Fruit fly (Drosophila melanogaster) whole organism, embryonic: ENCODE measurements around the gene CG9328.

Experiments used
- B-H2 ChIP-seq: fragments of 200-800 bp; sonication (Bioruptor generic); optimal IDR thresholded peaks from 2 replicates; lab custom pipeline; 2018; ENCODE audit warnings: missing biosample characterization, mild to moderate bottlenecking, missing genetic modification characterization
- CG10366 ChIP-seq: fragments of 200-800 bp; sonication (Bioruptor generic); IDR thresholded peaks from 2 replicates; pipeline ENCODE4 v1.3.6; 2022; ENCODE audit warnings: missing biosample characterization, missing genetic modification characterization
- CG13424 ChIP-seq: fragments of 200-800 bp; sonication (Bioruptor generic); optimal IDR thresholded peaks from 2 replicates; lab custom pipeline; 2019; ENCODE audit warnings: missing biosample characterization, mild to moderate bottlenecking, missing genetic modification characterization, moderate library complexity
- CG1529 ChIP-seq: fragments of 200-800 bp; sonication (Bioruptor generic); optimal IDR thresholded peaks from 3 replicates; lab custom pipeline; 2018; ENCODE audit warnings: missing biosample characterization, missing genetic modification characterization
- CG30020 ChIP-seq: fragments of 200-800 bp; optimal IDR thresholded peaks from 2 replicates; lab custom pipeline; 2019; ENCODE audit warnings: missing biosample characterization, mild to moderate bottlenecking, missing genetic modification characterization, moderate library complexity
- CG32767 ChIP-seq: fragments of 200-800 bp; sonication (Bioruptor generic); IDR thresholded peaks from 2 replicates; pipeline ENCODE4 v1.3.6; 2022; ENCODE audit warnings: missing biosample characterization, missing genetic modification characterization
- CG34376 ChIP-seq: fragments of 200-800 bp; sonication (Bioruptor generic); optimal IDR thresholded peaks from 2 replicates; lab custom pipeline; 2018; ENCODE audit warnings: missing biosample characterization, mild to moderate bottlenecking, missing genetic modification characterization
- CG42726 ChIP-seq: fragments of 200-800 bp; sonication (Bioruptor generic); IDR thresholded peaks from 2 replicates; pipeline ENCODE4 v1.3.6; 2022; ENCODE audit warnings: missing biosample characterization, missing genetic modification characterization; ENCODE audit not compliant: partially characterized antibody
- CG4282 ChIP-seq: fragments of 200-800 bp; sonication (Bioruptor generic); optimal IDR thresholded peaks from 2 replicates; lab custom pipeline; 2016; ENCODE audit warnings: missing biosample characterization, missing genetic modification characterization
- CG6175 ChIP-seq: fragments of 200-800 bp; sonication (Bioruptor generic); IDR thresholded peaks from 3 replicates; pipeline ENCODE4 v1.3.6; 2022; ENCODE audit warnings: missing biosample characterization, missing genetic modification characterization
- CG7556 ChIP-seq: fragments of 200-800 bp; sonication (Bioruptor generic); optimal IDR thresholded peaks from 2 replicates; lab custom pipeline; 2017; ENCODE audit warnings: missing biosample characterization, mild to moderate bottlenecking, missing genetic modification characterization
- CG7839 ChIP-seq: fragments of 200-800 bp; sonication (Bioruptor generic); optimal IDR thresholded peaks from 3 replicates; lab custom pipeline; 2018; ENCODE audit warnings: missing biosample characterization, mild to moderate bottlenecking, missing genetic modification characterization, moderate library complexity
- CTCF ChIP-seq: fragments of 200-800 bp; sonication (Bioruptor generic); optimal IDR thresholded peaks from 2 replicates; lab custom pipeline; 2017; ENCODE audit warnings: missing biosample characterization, mild to moderate bottlenecking, missing genetic modification characterization, moderate library complexity
- CoRest ChIP-seq: fragments of 200-800 bp; sonication (Bioruptor generic); optimal IDR thresholded peaks from 3 replicates; lab custom pipeline; 2018; ENCODE audit warnings: missing biosample characterization, mild to moderate bottlenecking, missing genetic modification characterization, moderate library complexity
- Deaf1 ChIP-seq: fragments of 200-800 bp; optimal IDR thresholded peaks from 3 replicates; lab custom pipeline; 2019; ENCODE audit warnings: missing biosample characterization, mild to moderate bottlenecking, missing genetic modification characterization, moderate library complexity
- Doc2 ChIP-seq: fragments of 200-800 bp; sonication (Bioruptor generic); IDR thresholded peaks from 2 replicates; pipeline ENCODE4 v1.3.6; 2022; ENCODE audit warnings: missing biosample characterization, missing genetic modification characterization
- Fer2 ChIP-seq: fragments of 200-800 bp; sonication (Bioruptor generic); optimal IDR thresholded peaks from 2 replicates; lab custom pipeline; 2018; ENCODE audit warnings: missing biosample characterization, mild to moderate bottlenecking, missing genetic modification characterization, moderate library complexity
- GATAe ChIP-seq: fragments of 200-800 bp; sonication (Bioruptor generic); conservative IDR thresholded peaks from 2 replicates; pipeline ENCODE4 v1.3.6; 2022; ENCODE audit warnings: missing biosample characterization, missing genetic modification characterization
- Max ChIP-seq: fragments of 200-800 bp; sonication (Bioruptor generic); optimal IDR thresholded peaks from 2 replicates; lab custom pipeline; 2016; ENCODE audit warnings: missing biosample characterization, mild to moderate bottlenecking, missing genetic modification characterization
- NFAT ChIP-seq: fragments of 200-800 bp; sonication (Bioruptor generic); IDR thresholded peaks from 2 replicates; pipeline ENCODE4 v1.3.6; 2022; ENCODE audit warnings: missing biosample characterization, missing genetic modification characterization
- Nf-YA ChIP-seq: fragments of 200-800 bp; sonication (Bioruptor generic); IDR thresholded peaks from 2 replicates; pipeline ENCODE4 v1.3.6; 2022; ENCODE audit warnings: missing biosample characterization, missing genetic modification characterization
- Side ChIP-seq: fragments of 200-800 bp; sonication (Bioruptor generic); optimal IDR thresholded peaks from 2 replicates; lab custom pipeline; 2016; ENCODE audit warnings: missing biosample characterization, missing genetic modification characterization
- Sox100B ChIP-seq: fragments of 200-800 bp; sonication (Bioruptor generic); optimal IDR thresholded peaks from 3 replicates; lab custom pipeline; 2018; ENCODE audit warnings: missing biosample characterization, mild to moderate bottlenecking, missing genetic modification characterization
- Xbp1 ChIP-seq: fragments of 200-800 bp; sonication (Bioruptor generic); optimal IDR thresholded peaks from 3 replicates; lab custom pipeline; 2016; ENCODE audit warnings: missing biosample characterization, mild to moderate bottlenecking, missing genetic modification characterization
- bbx ChIP-seq: fragments of 200-800 bp; sonication (Bioruptor generic); IDR thresholded peaks from 2 replicates; pipeline ENCODE4 v1.3.6; 2022; ENCODE audit warnings: missing biosample characterization, missing genetic modification characterization; ENCODE audit not compliant: partially characterized antibody
- bowl ChIP-seq: fragments of 200-800 bp; sonication (Bioruptor generic); IDR thresholded peaks from 2 replicates; pipeline ENCODE4 v1.3.6; 2022; ENCODE audit warnings: missing biosample characterization, missing genetic modification characterization
- cato ChIP-seq: fragments of 200-800 bp; sonication (Bioruptor generic); optimal IDR thresholded peaks from 2 replicates; lab custom pipeline; 2016; ENCODE audit warnings: missing biosample characterization, missing genetic modification characterization, borderline replicate concordance
- chinmo ChIP-seq: fragments of 200-800 bp; sonication (Bioruptor generic); IDR thresholded peaks from 4 replicates; pipeline ENCODE4 v1.3.6; 2022; ENCODE audit warnings: missing biosample characterization, missing genetic modification characterization; ENCODE audit not compliant: partially characterized antibody
- ci ChIP-seq: fragments of 200-800 bp; sonication (Bioruptor generic); IDR thresholded peaks from 3 replicates; pipeline ENCODE4 v1.3.6; 2022; ENCODE audit warnings: missing biosample characterization, missing genetic modification characterization
- corto ChIP-seq: fragments of 200-800 bp; sonication (Bioruptor generic); optimal IDR thresholded peaks from 2 replicates; lab custom pipeline; 2016; ENCODE audit warnings: missing biosample characterization, mild to moderate bottlenecking, missing genetic modification characterization, moderate library complexity
- dmrt99B ChIP-seq: fragments of 200-800 bp; sonication (Bioruptor generic); optimal IDR thresholded peaks from 2 replicates; lab custom pipeline; 2018; ENCODE audit warnings: missing biosample characterization, mild to moderate bottlenecking, missing genetic modification characterization, moderate library complexity
- gsb-n ChIP-seq: fragments of 200-800 bp; sonication (Bioruptor generic); optimal IDR thresholded peaks from 3 replicates; lab custom pipeline; 2018; ENCODE audit warnings: missing biosample characterization, mild to moderate bottlenecking, missing genetic modification characterization
- gt ChIP-seq: fragments of 200-800 bp; sonication (Bioruptor generic); IDR thresholded peaks from 2 replicates; pipeline ENCODE4 v1.3.6; 2022; ENCODE audit warnings: missing biosample characterization, missing genetic modification characterization
- hth ChIP-seq: fragments of >200 bp; optimal IDR thresholded peaks from 2 replicates; lab custom pipeline; 2017; ENCODE audit warnings: inconsistent platforms
- lov ChIP-seq, 2 experiments: fragments of 200-800 bp in 1 of 2; fragments of >200 bp in 1 of 2; sonication (Bioruptor generic) in 1 of 2; IDR thresholded peaks in 1 of 2; optimal IDR thresholded peaks in 1 of 2; 2 replicates in 1 of 2; 3 replicates in 1 of 2; pipeline versions ENCODE4 v1.3.6 to Lab custom; 2017 to 2022; ENCODE audit warnings: missing biosample characterization in 1 of 2, missing genetic modification characterization in 1 of 2
- nerfin-1 ChIP-seq: fragments of 200-800 bp; sonication (Bioruptor generic); optimal IDR thresholded peaks from 3 replicates; lab custom pipeline; 2019; ENCODE audit warnings: missing biosample characterization, mild to moderate bottlenecking, missing genetic modification characterization, moderate library complexity
- nom ChIP-seq: fragments of 200-800 bp; sonication (Bioruptor generic); optimal IDR thresholded peaks from 2 replicates; lab custom pipeline; 2017; ENCODE audit warnings: missing biosample characterization, missing genetic modification characterization, mild to moderate bottlenecking, moderate library complexity, missing genetic modification reagents
- odd ChIP-seq: fragments of 200-800 bp; sonication (Bioruptor generic); optimal IDR thresholded peaks from 2 replicates; lab custom pipeline; 2017; ENCODE audit warnings: missing biosample characterization, mild to moderate bottlenecking, missing genetic modification characterization
- onecut ChIP-seq: fragments of 200-800 bp; sonication (Bioruptor generic); IDR thresholded peaks from 2 replicates; pipeline ENCODE4 v1.3.6; 2022; ENCODE audit warnings: missing biosample characterization, missing genetic modification characterization
- org-1 ChIP-seq: fragments of 200-800 bp; sonication (Bioruptor generic); optimal IDR thresholded peaks from 2 replicates; lab custom pipeline; 2017; ENCODE audit warnings: missing biosample characterization, missing genetic modification characterization
- pros ChIP-seq: fragments of 200-800 bp; sonication (Bioruptor generic); optimal IDR thresholded peaks from 3 replicates; lab custom pipeline; 2019; ENCODE audit warnings: missing biosample characterization, mild to moderate bottlenecking, missing genetic modification characterization, moderate library complexity
- ranshi ChIP-seq: fragments of 200-800 bp; sonication (Bioruptor generic); IDR thresholded peaks from 2 replicates; pipeline ENCODE4 v1.3.6; 2022; ENCODE audit warnings: missing biosample characterization, missing genetic modification characterization
- ro ChIP-seq: fragments of 200-800 bp; sonication (Bioruptor generic); IDR thresholded peaks from 2 replicates; pipeline ENCODE4 v1.3.6; 2022; ENCODE audit warnings: missing biosample characterization, missing genetic modification characterization
- row ChIP-seq: fragments of 200-800 bp; sonication (Bioruptor generic); IDR thresholded peaks from 3 replicates; pipeline ENCODE4 v1.3.6; 2022; ENCODE audit warnings: missing biosample characterization, missing genetic modification characterization
- salm ChIP-seq: fragments of 200-800 bp; sonication (Bioruptor generic); optimal IDR thresholded peaks from 2 replicates; lab custom pipeline; 2018; ENCODE audit warnings: missing biosample characterization, mild to moderate bottlenecking, missing genetic modification characterization
- stwl ChIP-seq: fragments of 200-800 bp; sonication (Bioruptor generic); optimal IDR thresholded peaks from 3 replicates; lab custom pipeline; 2018; ENCODE audit warnings: missing biosample characterization, mild to moderate bottlenecking, missing genetic modification characterization, moderate library complexity
- ttk ChIP-seq: fragments of 200-800 bp; sonication (Bioruptor generic); IDR thresholded peaks from 2 replicates; pipeline ENCODE4 v2.1.2; 2022; ENCODE audit warnings: missing biosample characterization, missing genetic modification characterization
- tup ChIP-seq: fragments of 200-800 bp; sonication (Bioruptor generic); optimal IDR thresholded peaks from 2 replicates; lab custom pipeline; 2016; ENCODE audit warnings: missing biosample characterization, mild to moderate bottlenecking, missing genetic modification characterization, moderate library complexity
- yki ChIP-seq: fragments of >200 bp; optimal IDR thresholded peaks from 3 replicates; lab custom pipeline; 2018

The CG9328 gene

dm6 chr2L:20823196-20824105 is 25.9 kb downstream of the CG9328 start (continued):
- TF ChIP-seq CG32767 (GFP tag; lab: Robert Waterston, UW) (no peak), org-1 (GFP tag; lab: Kevin White, UChicago) (no peak), lov (optimal IDR thresholded peaks at IDR 0.05; lab: Kevin White, UChicago) (no peak), lov (GFP tag; IDR thresholded peaks at IDR 0.05; lab: Robert Waterston, UW) (no peak), corto (GFP tag; lab: Kevin White, UChicago) (peak; percentile 31), GATAe (peak; percentile 99), CG30020 (tag; lab: Kevin White, UChicago) (no peak), CG7839 (tag; lab: Kevin White, UChicago) (no peak), odd (GFP tag; lab: Kevin White, UChicago) (no peak), ro (GFP tag; lab: Robert Waterston, UW) (no peak), pros (GFP tag; lab: Kevin White, UChicago) (peak; percentile 88), stwl (peak; percentile 25), CG34376 (GFP tag; lab: Kevin White, UChicago) (peak; percentile 83), Sox100B (GFP tag; lab: Kevin White, UChicago) (peak; percentile 62), cato (GFP tag; lab: Kevin White, UChicago) (no peak), bowl (GFP tag; lab: Robert Waterston, UW) (0 out of 2 replicates have a peak, but pooled peaks have one; percentile 28), CG4282 (GFP tag; lab: Kevin White, UChicago) (no peak), CG13424 (peak; percentile 18), Nf-YA (GFP tag; lab: Robert Waterston, UW) (no peak), row (peak; percentile 76), CG7556 (peak; percentile 36), B-H2 (no peak), CG6175 (GFP tag; lab: Robert Waterston, UW) (peak; percentile 70; the same call in 1 of the 3 replicates), Max (GFP tag; lab: Kevin White, UChicago) (peak; percentile 13), CG42726 (GFP tag; lab: Robert Waterston, UW) (no peak), Fer2 (no peak), CG1529 (GFP tag; lab: Kevin White, UChicago) (peak; percentile 15), Deaf1 (peak; percentile 29), ci (GFP tag; lab: Robert Waterston, UW) (peak; percentile 76), salm (tag; lab: Kevin White, UChicago) (no peak), nom (peak; percentile 65), ttk (0 out of 2 replicates have a peak, but pooled peaks have one; percentile 5), Xbp1 (GFP tag; lab: Kevin White, UChicago) (peak; percentile 22), CTCF (GFP tag; lab: Kevin White, UChicago) (no peak), gt (GFP tag; lab: Robert Waterston, UW) (no peak), hth (lab: Kevin White, UChicago) (no peak), chinmo (peak; percentile 98; the same call in 3 of the 4 replicates), tup (GFP tag; lab: Kevin White, UChicago) (no peak), NFAT (peak; percentile 43; the same call in 1 of the 2 replicates), nerfin-1 (no peak), gsb-n (no peak), bbx (GFP tag; lab: Robert Waterston, UW) (peak; percentile 80), yki (lab: Kevin White, UChicago) (no peak), Side (GFP tag; lab: Kevin White, UChicago) (no peak), dmrt99B (tag; lab: Kevin White, UChicago) (peak; percentile 33), Doc2 (no peak), onecut (no peak), CG10366 (no peak), CoRest (tag; lab: Kevin White, UChicago) (peak; percentile 41), ranshi (GFP tag; lab: Robert Waterston, UW) (no peak)
